Worm (Caenorhabditis elegans): ENCODE results near the gene col-111.

col-111 gene

DNA sequence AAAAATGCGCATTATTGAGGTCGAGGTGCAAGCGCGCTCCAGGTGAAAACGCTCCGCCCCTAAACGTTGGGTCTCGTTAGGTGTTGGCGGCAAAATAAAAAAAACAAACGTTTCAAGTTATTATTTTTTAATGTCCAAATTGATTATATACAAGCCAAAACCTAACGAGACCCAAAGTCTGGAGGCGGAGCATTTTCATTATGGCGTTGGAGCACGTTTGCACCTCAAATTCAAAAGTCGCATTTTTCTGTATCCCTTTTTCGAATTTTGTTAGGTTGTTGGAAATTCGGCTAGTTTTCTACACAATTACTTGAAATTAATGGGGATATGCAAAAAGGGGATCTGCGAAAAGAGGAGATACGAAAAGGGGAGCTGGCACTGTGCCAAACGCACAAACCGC, at the start of gene col-111:
col-111 (minus strand) TSS at position 101 of the 400 bp plus-strand sequence.
- TF ChIP-seq unc-39 (tag; optimal IDR thresholded peaks at IDR 0.05), result no peak
- no peak for TF ChIP-seq ztf-4 (tag; optimal IDR thresholded peaks at IDR 0.05)
- TF ChIP-seq ztf-1 (GFP tag; conservative IDR thresholded peaks at IDR 0.05), result no peak
- TF ChIP-seq unc-62 (GFP tag; optimal IDR thresholded peaks at IDR 0.05), result no peak
- TF ChIP-seq F13H6.1 (tag; optimal IDR thresholded peaks at IDR 0.05), result no peak
- no peak for TF ChIP-seq lsy-2 (tag; optimal IDR thresholded peaks at IDR 0.05)
- TF ChIP-seq aly-2 (tag; optimal IDR thresholded peaks at IDR 0.05), result no peak
- TF ChIP-seq nhr-23 (tag; optimal IDR thresholded peaks at IDR 0.05), result no peak
- no peak for TF ChIP-seq mdl-1 (tag; optimal IDR thresholded peaks at IDR 0.05)
- no peak for TF ChIP-seq mbf-1 (tag; optimal IDR thresholded peaks at IDR 0.05)
- TF ChIP-seq mab-5 (tag; optimal IDR thresholded peaks at IDR 0.05), result no peak
- no peak for TF ChIP-seq sma-9 (GFP tag; optimal IDR thresholded peaks at IDR 0.05)
- no peak for TF ChIP-seq sma-9 (tag; optimal IDR thresholded peaks at IDR 0.05)
- no peak for TF ChIP-seq ama-1 (optimal IDR thresholded peaks at IDR 0.05)
- no peak for TF ChIP-seq Y55F3AM.14 (GFP tag; optimal IDR thresholded peaks at IDR 0.05)
- no peak for TF ChIP-seq sma-3 (GFP tag; optimal IDR thresholded peaks at IDR 0.05)

DNA sequence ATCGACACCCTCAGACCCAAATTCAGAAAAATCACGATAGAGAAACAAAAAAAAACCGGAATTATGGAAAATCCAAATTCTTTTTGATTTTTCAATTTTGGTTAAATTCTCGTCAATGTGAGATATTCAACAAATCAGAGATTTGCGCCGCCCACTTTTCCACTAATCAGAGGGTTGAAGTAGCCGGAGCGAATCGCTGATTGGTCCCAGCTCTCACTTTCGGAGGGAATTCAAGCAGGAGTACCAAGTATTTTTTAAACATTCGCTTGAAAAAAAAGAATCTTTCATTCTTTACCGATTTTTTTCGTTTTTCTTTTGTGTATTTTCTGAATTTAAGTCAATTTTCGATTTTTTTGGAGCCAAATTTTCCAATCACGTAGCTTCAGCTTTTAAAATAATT, 48.1 kb upstream of the col-111 start:
- TF ChIP-seq mdl-1 (tag; optimal IDR thresholded peaks at IDR 0.05), result no peak
- no peak for TF ChIP-seq ztf-4 (tag; optimal IDR thresholded peaks at IDR 0.05)
- TF ChIP-seq snpc-4 (tag; optimal IDR thresholded peaks at IDR 0.05), result no peak
- no peak for TF ChIP-seq mab-5 (tag; optimal IDR thresholded peaks at IDR 0.05)

DNA sequence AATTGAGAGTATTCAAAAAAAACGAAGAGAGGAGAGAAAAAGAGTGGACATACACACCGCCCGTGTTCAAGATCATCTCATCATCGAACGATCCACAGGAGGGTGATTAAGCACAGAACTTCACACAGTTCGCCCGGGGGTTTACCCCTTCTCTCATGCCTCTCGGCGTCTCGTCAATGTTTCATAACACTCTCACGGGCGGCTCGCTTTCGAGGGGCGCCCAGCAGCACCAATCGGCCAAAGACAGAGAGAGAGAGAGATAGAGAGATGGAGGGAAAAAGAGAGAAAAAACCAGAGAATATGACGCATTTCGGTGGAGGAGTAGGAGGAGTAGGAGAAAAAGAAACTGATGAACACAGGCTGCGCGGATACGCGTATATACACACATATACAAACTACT, 47.4 kb upstream of the col-111 start:
- TF ChIP-seq F13H6.1 (tag; optimal IDR thresholded peaks at IDR 0.05) (peak; percentile 75), alr-1 (tag; optimal IDR thresholded peaks at IDR 0.05) (no peak), nhr-21 (tag; optimal IDR thresholded peaks at IDR 0.05) (peak; percentile 0), skn-1 (tag; optimal IDR thresholded peaks at IDR 0.05) (no peak), zag-1 (tag; optimal IDR thresholded peaks at IDR 0.05) (peak; percentile 40), blmp-1 (tag; optimal IDR thresholded peaks at IDR 0.05; ENCODE audit: insufficient read depth) (no peak), mab-5 (tag; optimal IDR thresholded peaks at IDR 0.05) (no peak), nhr-12 (tag; optimal IDR thresholded peaks at IDR 0.05) (no peak), nhr-23 (tag; optimal IDR thresholded peaks at IDR 0.05) (no peak), nhr-129 (tag; optimal IDR thresholded peaks at IDR 0.05) (peak; percentile 76), sma-9 (GFP tag; optimal IDR thresholded peaks at IDR 0.05) (peak; percentile 68), sma-9 (tag; optimal IDR thresholded peaks at IDR 0.05) (no peak), aly-2 (tag; optimal IDR thresholded peaks at IDR 0.05) (no peak), fos-1 (tag; optimal IDR thresholded peaks at IDR 0.05) (peak; percentile 91), nhr-6 (tag; optimal IDR thresholded peaks at IDR 0.05) (no peak), ztf-4 (tag; optimal IDR thresholded peaks at IDR 0.05) (peak; percentile 15), R02D3.7 (tag; optimal IDR thresholded peaks at IDR 0.05) (no peak), mbf-1 (tag; optimal IDR thresholded peaks at IDR 0.05) (no peak), ama-1 (optimal IDR thresholded peaks at IDR 0.05) (no peak), ztf-11 (tag; optimal IDR thresholded peaks at IDR 0.05) (no peak), ztf-1 (GFP tag; conservative IDR thresholded peaks at IDR 0.05) (no peak), unc-55 (GFP tag; optimal IDR thresholded peaks at IDR 0.05) (peak; percentile 60), lin-11 (tag; optimal IDR thresholded peaks at IDR 0.05) (peak; percentile 8), sem-4 (tag; optimal IDR thresholded peaks at IDR 0.05) (no peak), unc-39 (tag; optimal IDR thresholded peaks at IDR 0.05) (no peak), nhr-77 (tag; optimal IDR thresholded peaks at IDR 0.05) (no peak), gmeb-1 (tag; optimal IDR thresholded peaks at IDR 0.05) (no peak), elt-3 (tag; optimal IDR thresholded peaks at IDR 0.05) (no peak), dmd-4 (tag; optimal IDR thresholded peaks at IDR 0.05) (no peak), ceh-82 (tag; optimal IDR thresholded peaks at IDR 0.05) (no peak), unc-62 (GFP tag; optimal IDR thresholded peaks at IDR 0.05) (no peak), nhr-25 (tag; optimal IDR thresholded peaks at IDR 0.05) (peak; percentile 24), Y55F3AM.14 (GFP tag; optimal IDR thresholded peaks at IDR 0.05) (peak; percentile 10), elt-1 (tag; optimal IDR thresholded peaks at IDR 0.05) (no peak), mdl-1 (tag; optimal IDR thresholded peaks at IDR 0.05) (no peak), lsy-2 (tag; optimal IDR thresholded peaks at IDR 0.05) (peak; percentile 40 to 68), sma-3 (GFP tag; optimal IDR thresholded peaks at IDR 0.05) (peak; percentile 74), lin-39 (tag; optimal IDR thresholded peaks at IDR 0.05) (no peak), crh-2 (tag; optimal IDR thresholded peaks at IDR 0.05) (peak; percentile 37), C34F6.9 (tag; optimal IDR thresholded peaks at IDR 0.05) (peak; percentile 60), lin-13 (GFP tag; optimal IDR thresholded peaks at IDR 0.05) (peak; percentile 39), egl-27 (tag; optimal IDR thresholded peaks at IDR 0.05) (no peak), ceh-16 (tag; optimal IDR thresholded peaks at IDR 0.05) (no peak), ZK546.5 (tag; optimal IDR thresholded peaks at IDR 0.05) (no peak), snpc-4 (tag; optimal IDR thresholded peaks at IDR 0.05) (no peak), peb-1 (tag; optimal IDR thresholded peaks at IDR 0.05) (no peak)

Data from whole organism, L2 larva.